Fruit fly (Drosophila melanogaster) whole organism, wandering third instar larva: ENCODE measurements around the gene Muc30E.

ENCODE experiments used
- CG32264 ChIP-seq: fragments of 200-800 bp; sonication (Bioruptor generic); optimal IDR thresholded peaks from 2 replicates; lab custom pipeline; 2016; ENCODE audit warnings: missing biosample characterization, missing genetic modification characterization
- CG9705 ChIP-seq: fragments of 200-800 bp; sonication (Bioruptor generic); optimal IDR thresholded peaks from 2 replicates; lab custom pipeline; 2018; ENCODE audit warnings: missing biosample characterization, mild to moderate bottlenecking, missing genetic modification characterization
- Dif ChIP-seq: fragments of 200-275, 200-300 bp; sonication (Bioruptor generic); optimal IDR thresholded peaks from 2 replicates; lab custom pipeline; 2018; ENCODE audit warnings: missing biosample characterization, missing genetic modification characterization; ENCODE audit not compliant: partially characterized antibody
- HLH106 ChIP-seq: fragments of 200-800 bp; optimal IDR thresholded peaks from 3 replicates; lab custom pipeline; 2019; ENCODE audit warnings: missing biosample characterization, mild to moderate bottlenecking, missing genetic modification characterization, moderate library complexity
- Hnf4 ChIP-seq: fragments of 200-800 bp; sonication (Bioruptor generic); optimal IDR thresholded peaks from 2 replicates; lab custom pipeline; 2016; ENCODE audit warnings: missing biosample characterization, mild to moderate bottlenecking, missing genetic modification characterization
- Hr78 ChIP-seq: fragments of >200 bp; optimal IDR thresholded peaks from 2 replicates; lab custom pipeline; 2017; ENCODE audit warnings: missing biosample characterization, missing genetic modification characterization
- Hr83 ChIP-seq: fragments of 200-300 bp; sonication (Bioruptor generic); optimal IDR thresholded peaks from 2 replicates; lab custom pipeline; 2016; ENCODE audit warnings: missing biosample characterization, mild to moderate bottlenecking, missing genetic modification characterization, moderate library complexity; ENCODE audit not compliant: poor library complexity, severe bottlenecking
- Jra ChIP-seq: sonication (Bioruptor generic); optimal IDR thresholded peaks from 2 replicates; lab custom pipeline; 2016; ENCODE audit warnings: missing biosample characterization, missing genetic modification characterization
- Myc ChIP-seq: fragments of >200 bp; optimal IDR thresholded peaks from 2 replicates; lab custom pipeline; 2017
- OdsH ChIP-seq: fragments of 200-800 bp; sonication (Bioruptor generic); optimal IDR thresholded peaks from 2 replicates; lab custom pipeline; 2016; ENCODE audit warnings: missing biosample characterization, mild to moderate bottlenecking, missing genetic modification characterization
- Rel ChIP-seq, 2 experiments: fragments of 200-800 bp; sonication (Bioruptor generic) in 1 of 2; optimal IDR thresholded peaks; 2 replicates in 1 of 2; 3 replicates in 1 of 2; lab custom pipeline; 2016 to 2019; ENCODE audit warnings: mild to moderate bottlenecking in 2 of 2, missing biosample characterization in 2 of 2, missing genetic modification characterization in 2 of 2, moderate library complexity in 1 of 2
- Sp1 ChIP-seq: fragments of 200-800 bp; sonication (Bioruptor generic); optimal IDR thresholded peaks from 3 replicates; lab custom pipeline; 2019; ENCODE audit warnings: missing biosample characterization, mild to moderate bottlenecking, missing genetic modification characterization, moderate library complexity
- Vsx2 ChIP-seq: fragments of 200-300, 225-300 bp; sonication (Bioruptor generic); optimal IDR thresholded peaks from 2 replicates; lab custom pipeline; 2018; ENCODE audit warnings: missing biosample characterization, missing genetic modification characterization; ENCODE audit not compliant: partially characterized antibody
- br ChIP-seq: fragments of 200-800 bp; sonication (Bioruptor generic); optimal IDR thresholded peaks from 2 replicates; lab custom pipeline; 2016; ENCODE audit warnings: missing biosample characterization, missing genetic modification characterization
- brk ChIP-seq: fragments of 200-800 bp; sonication (Bioruptor generic); optimal IDR thresholded peaks from 2 replicates; lab custom pipeline; 2016; ENCODE audit warnings: missing biosample characterization, mild to moderate bottlenecking, missing genetic modification characterization
- dl ChIP-seq, 2 experiments: fragments of 175-275, 200-275 bp in 1 of 2; fragments of 200-275 bp in 1 of 2; sonication (Bioruptor generic); optimal IDR thresholded peaks; lab custom pipeline; 2018; ENCODE audit warnings: mild to moderate bottlenecking in 2 of 2, missing biosample characterization in 2 of 2, missing genetic modification characterization in 2 of 2, moderate library complexity in 2 of 2; ENCODE audit not compliant: partially characterized antibody in 2 of 2, insufficient read depth in 1 of 2
- dmrt93B ChIP-seq: fragments of 200-800 bp; sonication (Bioruptor generic); optimal IDR thresholded peaks from 2 replicates; lab custom pipeline; 2018; ENCODE audit warnings: missing biosample characterization, mild to moderate bottlenecking, missing genetic modification characterization
- ey ChIP-seq: fragments of 200-800 bp; sonication (Bioruptor generic); optimal IDR thresholded peaks from 2 replicates; lab custom pipeline; 2016; ENCODE audit warnings: missing biosample characterization, missing genetic modification characterization
- foxo ChIP-seq, 2 experiments: fragments of 200-800 bp; sonication (Bioruptor generic); optimal IDR thresholded peaks; 2 replicates in 1 of 2; 3 replicates in 1 of 2; lab custom pipeline; 2016 to 2017; ENCODE audit warnings: missing biosample characterization in 2 of 2, missing genetic modification characterization in 2 of 2
- fru ChIP-seq: fragments of 200-800 bp; sonication (Bioruptor generic); optimal IDR thresholded peaks from 3 replicates; lab custom pipeline; 2016; ENCODE audit warnings: missing biosample characterization, mild to moderate bottlenecking, missing genetic modification characterization
- h ChIP-seq: fragments of 200-800 bp; sonication (Bioruptor generic); optimal IDR thresholded peaks from 3 replicates; lab custom pipeline; 2016; ENCODE audit warnings: missing biosample characterization, mild to moderate bottlenecking, missing genetic modification characterization
- jim ChIP-seq: fragments of 175-275, 200-325 bp; sonication (Bioruptor generic); optimal IDR thresholded peaks from 2 replicates; lab custom pipeline; 2016; ENCODE audit warnings: missing biosample characterization, mild to moderate bottlenecking, missing genetic modification characterization
- lola ChIP-seq: fragments of >200 bp; optimal IDR thresholded peaks from 2 replicates; lab custom pipeline; 2017; ENCODE audit warnings: missing biosample characterization, missing genetic modification characterization
- pan ChIP-seq: fragments of >200 bp; optimal IDR thresholded peaks from 2 replicates; lab custom pipeline; 2017
- psq ChIP-seq: fragments of 200-800 bp; sonication (Bioruptor generic); optimal IDR thresholded peaks from 3 replicates; lab custom pipeline; 2017; ENCODE audit warnings: missing biosample characterization, mild to moderate bottlenecking, missing genetic modification characterization, moderate library complexity
- rgr ChIP-seq: fragments of 200-800 bp; sonication (Bioruptor generic); optimal IDR thresholded peaks from 3 replicates; lab custom pipeline; 2016; ENCODE audit warnings: missing biosample characterization, mild to moderate bottlenecking, missing genetic modification characterization
- sage ChIP-seq: fragments of 200-800 bp; sonication (Bioruptor generic); optimal IDR thresholded peaks from 2 replicates; lab custom pipeline; 2016; ENCODE audit warnings: missing biosample characterization, mild to moderate bottlenecking, missing genetic modification characterization
- sv ChIP-seq: fragments of 200-800 bp; sonication (Bioruptor generic); optimal IDR thresholded peaks from 3 replicates; lab custom pipeline; 2016; ENCODE audit warnings: missing biosample characterization, missing genetic modification characterization
- tai ChIP-seq: sonication (Bioruptor generic); optimal IDR thresholded peaks from 2 replicates; lab custom pipeline; 2016; ENCODE audit warnings: missing biosample characterization, missing genetic modification characterization
- usp ChIP-seq: fragments of >200 bp; optimal IDR thresholded peaks from 2 replicates; lab custom pipeline; 2017; ENCODE audit warnings: missing biosample characterization, missing genetic modification characterization
- woc ChIP-seq: sonication (Bioruptor generic); optimal IDR thresholded peaks from 2 replicates; lab custom pipeline; 2016; ENCODE audit warnings: missing biosample characterization, mild to moderate bottlenecking, missing genetic modification characterization

The Muc30E gene

DNA sequence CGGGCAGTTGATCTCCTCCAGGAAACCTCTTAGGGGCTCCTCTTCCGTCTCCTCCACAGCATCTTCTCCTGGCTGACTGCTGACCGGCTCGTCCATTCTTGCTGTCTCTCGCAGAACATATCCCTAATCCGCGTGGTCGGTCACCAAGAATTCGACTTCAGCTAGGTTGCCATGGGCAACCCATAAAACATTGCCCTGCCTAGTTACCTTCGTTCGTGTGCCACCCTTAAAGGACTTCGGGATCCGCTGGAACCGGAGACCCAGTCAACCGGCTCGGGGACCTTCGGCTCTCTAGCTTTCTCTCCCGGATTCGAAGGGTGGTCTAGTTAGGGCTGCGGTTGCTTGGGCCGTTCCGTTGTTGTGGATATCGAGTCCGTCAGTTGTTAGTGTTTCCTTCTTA lies 21.8 kb upstream of the Muc30E start, which contains the start of the genes TbCMF46 and CG42366:
Gene TbCMF46, minus strand, starts transcription at position 101 of the 400 bp plus-strand sequence.
Gene CG42366, plus strand, starts transcription at position 397 of the 400 bp plus-strand sequence.
- TF ChIP-seq usp (GFP tag; lab: Kevin White, UChicago) (no peak), woc (no peak), sv (GFP tag; lab: Kevin White, UChicago) (no peak), rgr (GFP tag; lab: Kevin White, UChicago) (no peak), pan (no peak), OdsH (GFP tag; lab: Kevin White, UChicago) (no peak), Sp1 (no peak), foxo (GFP tag; optimal IDR thresholded peaks at IDR 0.05; lab: Kevin White, UChicago) (no peak), Vsx2 (GFP tag; lab: Kevin White, UChicago) (no peak), Dif (GFP tag; lab: Kevin White, UChicago) (no peak), Hr78 (GFP tag; lab: Kevin White, UChicago) (no peak), dmrt93B (GFP tag; lab: Kevin White, UChicago) (no peak), Myc (lab: Kevin White, UChicago) (no peak), CG9705 (no peak), tai (GFP tag; lab: Kevin White, UChicago) (no peak), dl (GFP tag; optimal IDR thresholded peaks at IDR 0.05; lab: Kevin White, UChicago; ENCODE audit: insufficient read depth in 1 of 2, partially characterized antibody in 2 of 2) (no peak), CG32264 (GFP tag; lab: Kevin White, UChicago) (no peak), Jra (GFP tag; lab: Kevin White, UChicago) (no peak), HLH106 (no peak)

DNA sequence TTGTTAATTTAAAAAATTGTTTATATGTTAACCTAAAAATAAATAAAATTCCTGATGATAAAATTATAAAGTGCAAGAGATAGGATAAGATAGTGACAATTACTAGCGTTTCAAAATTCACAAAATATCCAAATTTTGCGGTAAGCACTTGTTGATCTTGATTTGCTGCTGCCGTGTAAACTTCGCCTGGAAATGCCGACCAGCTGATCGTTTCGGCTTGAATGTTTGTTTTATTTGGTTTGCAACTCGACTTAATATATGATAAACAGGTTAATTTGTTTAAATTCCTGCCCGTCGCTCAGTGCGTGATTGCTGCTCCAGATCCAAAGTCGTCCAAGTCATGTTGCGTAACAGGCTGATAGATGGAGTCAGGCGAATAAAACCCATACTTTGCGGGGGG lies 18.5 kb upstream of the Muc30E start, which contains the start of gene CG4592:
Gene CG4592, plus strand, starts transcription at position 233 of the 400 bp plus-strand sequence.
- TF ChIP-seq sv (GFP tag; lab: Kevin White, UChicago) (peak; percentile 43), Sp1 (no peak), usp (GFP tag; lab: Kevin White, UChicago) (no peak), h (GFP tag; lab: Kevin White, UChicago) (peak; percentile 78), CG9705 (peak; percentile 43), psq (peak; percentile 39), Jra (GFP tag; lab: Kevin White, UChicago) (peak; percentile 26), OdsH (GFP tag; lab: Kevin White, UChicago) (peak; percentile 62), woc (peak; percentile 52), HLH106 (peak; percentile 73), CG32264 (GFP tag; lab: Kevin White, UChicago) (peak; percentile 19), foxo (GFP tag; optimal IDR thresholded peaks at IDR 0.05; lab: Kevin White, UChicago) (peak in 1 of 2 experiments; percentile 81), br (GFP tag; lab: Kevin White, UChicago) (peak; percentile 73), Dif (GFP tag; lab: Kevin White, UChicago) (no peak), dmrt93B (GFP tag; lab: Kevin White, UChicago) (peak; percentile 25), Hr83 (GFP tag; lab: Kevin White, UChicago) (peak; percentile 60)

DNA sequence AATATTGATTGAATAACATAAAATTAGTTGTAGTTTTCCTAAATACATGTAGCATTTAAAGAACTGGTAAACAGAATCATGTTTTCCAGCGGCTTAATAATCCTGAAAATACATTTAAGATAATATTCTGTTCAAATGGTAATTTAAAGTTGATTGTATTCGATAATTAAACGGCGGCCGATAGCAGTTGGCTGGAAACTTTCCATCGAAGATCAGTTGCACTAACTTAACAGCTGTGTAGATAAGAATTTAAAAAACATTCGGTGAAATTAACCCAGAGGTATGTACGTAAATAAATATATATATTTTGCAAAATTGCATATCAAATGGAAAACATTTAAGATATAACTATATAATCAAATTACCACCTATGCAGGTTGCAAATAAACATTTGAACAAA lies 17.0 kb upstream of the Muc30E start, which contains the start of gene CG4594:
Gene CG4594, plus strand, starts transcription at position 212 of the 400 bp plus-strand sequence.
- peak; percentile 41 for TF ChIP-seq sage (GFP tag; lab: Kevin White, UChicago)
- no peak for TF ChIP-seq HLH106

DNA sequence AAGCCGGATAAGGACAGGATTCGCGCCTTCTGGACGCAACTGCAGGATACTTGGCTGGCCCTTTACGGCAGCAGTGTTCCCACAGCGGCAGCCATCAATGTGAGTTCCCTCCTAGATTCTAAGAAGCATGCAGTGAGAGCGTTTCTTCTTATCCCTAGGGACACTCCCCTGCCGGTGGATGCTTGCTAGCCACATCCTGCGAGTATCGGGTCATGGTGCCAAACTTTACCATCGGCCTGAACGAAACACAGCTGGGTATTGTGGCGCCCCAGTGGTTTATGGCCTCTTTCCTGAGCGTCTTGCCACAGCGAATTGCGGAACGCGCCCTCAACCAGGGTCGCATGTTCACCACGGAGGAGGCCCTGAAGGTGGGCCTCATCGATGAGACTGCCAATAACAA lies 16.3 kb upstream of the Muc30E start:
- TF ChIP-seq sage (GFP tag; lab: Kevin White, UChicago) = no peak
- no peak for TF ChIP-seq ey (GFP tag; lab: Kevin White, UChicago)
- TF ChIP-seq Rel (GFP tag; optimal IDR thresholded peaks at IDR 0.05; lab: Kevin White, UChicago) = no peak
- no peak for TF ChIP-seq Rel (tag; optimal IDR thresholded peaks at IDR 0.05; lab: Kevin White, UChicago)
- no peak for TF ChIP-seq Hnf4 (GFP tag; lab: Kevin White, UChicago)
- no peak for TF ChIP-seq Jra (GFP tag; lab: Kevin White, UChicago)
- TF ChIP-seq dmrt93B (GFP tag; lab: Kevin White, UChicago) = no peak
- no peak for TF ChIP-seq sv (GFP tag; lab: Kevin White, UChicago)
- no peak for TF ChIP-seq jim (GFP tag; lab: Kevin White, UChicago)
- TF ChIP-seq usp (GFP tag; lab: Kevin White, UChicago) = no peak
- TF ChIP-seq h (GFP tag; lab: Kevin White, UChicago) = no peak
- no peak for TF ChIP-seq lola (GFP tag; lab: Kevin White, UChicago)
- no peak for TF ChIP-seq Vsx2 (GFP tag; lab: Kevin White, UChicago)
- TF ChIP-seq fru (GFP tag; lab: Kevin White, UChicago) = no peak
- TF ChIP-seq CG32264 (GFP tag; lab: Kevin White, UChicago) = no peak
- no peak for TF ChIP-seq brk (GFP tag; lab: Kevin White, UChicago)
- TF ChIP-seq rgr (GFP tag; lab: Kevin White, UChicago) = no peak
- no peak for TF ChIP-seq Myc (lab: Kevin White, UChicago)
